Worm (Caenorhabditis elegans): ENCODE results near the gene rad-54.B.

- no peak for TF ChIP-seq W03F9.2 (tag; optimal IDR thresholded peaks at IDR 0.05)
- no peak for TF ChIP-seq him-1 (tag; optimal IDR thresholded peaks at IDR 0.05)
- no peak for TF ChIP-seq dao-5 (tag; optimal IDR thresholded peaks at IDR 0.05)
These were observed 10.9 kb upstream of the rad-54.B start, which contains the start of gene Y116A8C.10 for ce11 chrIV:16939001-16939400.
